Worm (Caenorhabditis elegans) whole organism, midembryonic: ENCODE data around the gene T25D1.2.

Experiments used
- T22C8.4 ChIP-seq: fragments of 200-800 bp; sonication (Bioruptor generic); IDR thresholded peaks from 2 replicates; pipeline ENCODE4 v1.3.6; 2022; ENCODE audit warnings: missing genetic modification characterization, missing compliant biosample characterization
- cog-1 ChIP-seq: sonication (generic microtip); optimal IDR thresholded peaks from 2 replicates; lab custom pipeline; 2016; ENCODE audit warnings: missing genetic modification characterization, missing compliant biosample characterization
- flt-1 ChIP-seq: fragments of 200-800 bp; sonication (Bioruptor generic); IDR thresholded peaks from 2 replicates; pipeline ENCODE4 v1.3.6; 2022; ENCODE audit warnings: missing genetic modification characterization, missing compliant biosample characterization
- klf-2 ChIP-seq: fragments of 200-800 bp; sonication (Bioruptor generic); conservative IDR thresholded peaks from 2 replicates; pipeline ENCODE4 v1.3.6; 2022; ENCODE audit warnings: missing genetic modification reagents, missing genetic modification characterization, missing compliant biosample characterization
- med-1 ChIP-seq: sonication (generic microtip); optimal IDR thresholded peaks from 2 replicates; lab custom pipeline; 2017; ENCODE audit warnings: missing genetic modification characterization, mild to moderate bottlenecking, missing compliant biosample characterization, antibody characterized with exemption, missing genetic modification reagents; ENCODE audit not compliant: insufficient read depth
- ref-1 ChIP-seq: fragments of 200-800 bp; sonication (Bioruptor generic); conservative IDR thresholded peaks from 2 replicates; pipeline ENCODE4 v1.3.6; 2022; ENCODE audit warnings: missing genetic modification reagents, missing genetic modification characterization, missing compliant biosample characterization
- tab-1 ChIP-seq: fragments of 200-800 bp; sonication (Bioruptor generic); IDR thresholded peaks from 2 replicates; pipeline ENCODE4 v1.3.6; 2022; ENCODE audit warnings: missing genetic modification characterization, missing compliant biosample characterization
- ztf-23 ChIP-seq: fragments of 200-800 bp; sonication (Bioruptor generic); IDR thresholded peaks from 2 replicates; pipeline ENCODE4 v1.3.6; 2022; ENCODE audit warnings: missing genetic modification reagents, missing genetic modification characterization, missing compliant biosample characterization
- ztf-29 ChIP-seq: fragments of 200-800 bp; sonication (Bioruptor generic); IDR thresholded peaks from 2 replicates; pipeline ENCODE4 v1.3.6; 2022; ENCODE audit warnings: missing genetic modification reagents, missing genetic modification characterization, missing compliant biosample characterization

Gene T25D1.2

ce11 chrX:16559387-16559786 is 44.0 kb downstream of the T25D1.2 start:
- TF ChIP-seq T22C8.4 (GFP tag; lab: Robert Waterston, UW) = no peak
- TF ChIP-seq tab-1 (GFP tag; lab: Robert Waterston, UW) = no peak
- no peak for TF ChIP-seq ref-1 (GFP tag; lab: Robert Waterston, UW)
- TF ChIP-seq ztf-23 = no peak
- no peak for TF ChIP-seq flt-1 (GFP tag; lab: Robert Waterston, UW)
- TF ChIP-seq med-1 (GFP tag; lab: Kevin White, UChicago) = no peak
- no peak for TF ChIP-seq klf-2 (GFP tag; lab: Robert Waterston, UW)
- TF ChIP-seq cog-1 (tag; lab: Kevin White, UChicago) = no peak
- TF ChIP-seq ztf-29 = no peak

DNA sequence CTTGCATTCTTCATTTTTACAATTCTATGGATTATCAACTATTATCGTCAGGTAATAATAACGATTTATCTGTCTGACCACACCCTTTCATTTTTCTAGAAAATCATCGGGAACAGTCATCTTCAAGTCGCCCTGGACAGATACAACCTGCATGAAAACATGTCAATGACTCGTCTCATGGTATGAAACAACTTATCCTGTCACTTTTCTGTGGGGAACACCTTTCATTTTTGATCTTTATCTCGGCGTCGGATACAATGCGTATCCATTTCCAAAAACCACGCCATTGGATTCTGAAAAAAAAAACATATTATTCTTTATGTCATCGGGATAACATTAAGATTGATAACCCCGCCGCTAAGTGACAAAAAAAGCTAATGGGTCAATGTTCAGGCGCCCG is 45.5 kb downstream of the T25D1.2 start:
- TF ChIP-seq klf-2 (GFP tag; lab: Robert Waterston, UW) (no peak), ref-1 (GFP tag; lab: Robert Waterston, UW) (no peak), tab-1 (GFP tag; lab: Robert Waterston, UW) (no peak), ztf-29 (no peak), cog-1 (tag; lab: Kevin White, UChicago) (no peak), T22C8.4 (GFP tag; lab: Robert Waterston, UW) (no peak), flt-1 (GFP tag; lab: Robert Waterston, UW) (no peak), med-1 (GFP tag; lab: Kevin White, UChicago) (no peak), ztf-23 (no peak)

ce11 chrX:16564515-16565285 is 49.3 kb downstream of the T25D1.2 start:
- no peak for TF ChIP-seq med-1 (GFP tag; lab: Kevin White, UChicago)
- no peak for TF ChIP-seq cog-1 (tag; lab: Kevin White, UChicago)
- 0 out of 2 replicates have a peak, but pooled peaks have one; percentile 5 for TF ChIP-seq flt-1 (GFP tag; lab: Robert Waterston, UW)
- TF ChIP-seq ref-1 (GFP tag; lab: Robert Waterston, UW) = no peak

DNA sequence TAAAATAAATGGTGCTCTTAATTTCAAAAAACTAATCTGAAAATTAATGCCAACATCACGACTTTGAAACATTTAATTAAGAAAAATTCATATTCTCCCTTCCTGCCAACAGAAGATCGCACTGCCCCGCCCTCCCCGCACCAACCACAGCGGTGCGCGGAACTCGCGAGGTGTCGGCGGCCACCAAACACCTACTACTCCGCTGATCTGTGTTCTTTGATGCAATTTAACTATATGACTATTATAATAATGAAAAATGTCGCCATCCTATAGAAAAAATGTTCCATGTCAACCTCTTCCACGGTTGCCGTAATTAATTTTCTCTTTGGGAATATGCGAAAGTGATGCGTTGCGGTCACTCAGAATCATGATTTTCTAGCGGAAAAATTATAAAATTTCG is 50.4 kb downstream of the T25D1.2 start:
- TF ChIP-seq klf-2 (GFP tag; lab: Robert Waterston, UW) = no peak
- TF ChIP-seq T22C8.4 (GFP tag; lab: Robert Waterston, UW) = no peak
- TF ChIP-seq flt-1 (GFP tag; lab: Robert Waterston, UW) = no peak

- TF ChIP-seq T22C8.4 (GFP tag; lab: Robert Waterston, UW) (no peak), tab-1 (GFP tag; lab: Robert Waterston, UW) (no peak), med-1 (GFP tag; lab: Kevin White, UChicago) (no peak), klf-2 (GFP tag; lab: Robert Waterston, UW) (no peak), ztf-23 (no peak), ref-1 (GFP tag; lab: Robert Waterston, UW) (no peak), cog-1 (tag; lab: Kevin White, UChicago) (no peak), ztf-29 (no peak), flt-1 (GFP tag; lab: Robert Waterston, UW) (no peak)
Observed at ce11 chrX:16566358-16566757, 51.0 kb downstream of the T25D1.2 start.
